Fruit fly (Drosophila melanogaster): ENCODE results near the gene hiw.

Gene hiw

DNA sequence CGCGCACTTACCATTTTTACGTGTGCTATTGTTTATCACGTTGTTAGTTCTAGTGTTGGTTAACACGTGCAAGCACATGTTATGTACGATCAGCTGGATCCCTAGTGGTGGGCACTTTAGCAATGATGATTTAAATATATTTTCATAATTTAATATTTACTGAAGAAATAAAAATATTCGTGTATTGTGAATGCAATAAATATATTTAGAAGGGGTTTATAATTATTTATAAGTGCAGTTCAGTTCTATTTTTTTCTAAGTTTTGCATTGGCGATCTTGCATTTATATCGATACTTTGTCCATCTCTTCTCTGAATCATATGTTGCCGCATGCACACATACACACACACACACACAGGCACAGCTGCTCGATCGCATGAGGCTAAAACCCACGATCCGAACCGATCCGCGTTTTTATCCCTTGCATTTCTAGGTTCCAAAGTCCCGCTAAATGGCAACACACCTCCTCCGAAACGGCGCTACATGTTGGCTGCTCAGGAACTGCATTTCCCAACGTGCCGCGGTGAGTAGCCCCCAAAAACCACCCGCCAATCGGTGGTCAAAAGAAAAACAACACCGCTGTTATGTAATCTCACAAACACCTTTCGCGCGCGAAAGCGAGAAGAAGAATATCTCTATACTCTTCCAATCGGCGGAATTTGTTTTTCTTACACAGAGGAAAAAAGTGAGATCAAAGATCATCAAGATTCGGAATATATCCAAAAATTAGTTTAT is 22.7 kb upstream of the hiw start, which contains the start of the genes CG15027 and Dbct:
TSS of gene CG15027 (minus strand) at position 51 of the 734 bp plus-strand sequence.
TSS of gene Dbct (plus strand) at position 349 of the 734 bp plus-strand sequence.
- TF ChIP-seq hb (GFP tag; IDR thresholded peaks at IDR 0.05; ENCODE audit: partially characterized antibody) (0 out of 3 replicates have a peak, but pooled peaks have one; percentile 63), Asciz (GFP tag; optimal IDR thresholded peaks at IDR 0.05) (peak; percentile 17), usp (GFP tag; optimal IDR thresholded peaks at IDR 0.05) (no peak), ase (GFP tag; IDR thresholded peaks at IDR 0.05) (peak; percentile 59; the same call in 2 of the 3 replicates), CG32532 (GFP tag; IDR thresholded peaks at IDR 0.05) (peak; percentile 71), BtbVII (GFP tag; optimal IDR thresholded peaks at IDR 0.05) (no peak), wdn (GFP tag; IDR thresholded peaks at IDR 0.05) (0 out of 2 replicates have a peak, but pooled peaks have one; percentile 30), CG13123 (GFP tag; optimal IDR thresholded peaks at IDR 0.05) (peak; percentile 24), CG6175 (GFP tag; IDR thresholded peaks at IDR 0.05) (no peak), Kr (GFP tag; optimal IDR thresholded peaks at IDR 0.05) (no peak), CG11247 (GFP tag; IDR thresholded peaks at IDR 0.05) (peak; percentile 26; the same call in 1 of the 2 replicates), CG12659 (GFP tag; optimal IDR thresholded peaks at IDR 0.05) (peak; percentile 64), odd (GFP tag; optimal IDR thresholded peaks at IDR 0.05) (no peak), lbe (GFP tag; optimal IDR thresholded peaks at IDR 0.05) (peak; percentile 80), kay (GFP tag; optimal IDR thresholded peaks at IDR 0.05) (peak; percentile 85), Hr78 (GFP tag; optimal IDR thresholded peaks at IDR 0.05) (no peak), CG15696 (tag; optimal IDR thresholded peaks at IDR 0.05) (peak; percentile 74), yki (optimal IDR thresholded peaks at IDR 0.05) (no peak), D19B (GFP tag; optimal IDR thresholded peaks at IDR 0.05) (no peak), pho (GFP tag; optimal IDR thresholded peaks at IDR 0.05) (peak; percentile 25), ind (GFP tag; optimal IDR thresholded peaks at IDR 0.05) (peak; percentile 73), CG17912 (GFP tag; optimal IDR thresholded peaks at IDR 0.05) (no peak), H2.0 (GFP tag; IDR thresholded peaks at IDR 0.05) (peak; percentile 32; the same call in 1 of the 2 replicates), Tbp (GFP tag; optimal IDR thresholded peaks at IDR 0.05) (no peak), Elba2 (GFP tag; optimal IDR thresholded peaks at IDR 0.05) (no peak), slp2 (GFP tag; optimal IDR thresholded peaks at IDR 0.05) (no peak), Dbx (GFP tag; IDR thresholded peaks at IDR 0.05) (peak; percentile 74; the same call in 2 of the 3 replicates), scrt (GFP tag; optimal IDR thresholded peaks at IDR 0.05) (peak; percentile 5), E2f1 (GFP tag; IDR thresholded peaks at IDR 0.05) (peak; percentile 40; the same call in 1 of the 2 replicates), Hmr (GFP tag; optimal IDR thresholded peaks at IDR 0.05) (peak; percentile 54), hbn (GFP tag; IDR thresholded peaks at IDR 0.05; ENCODE audit: partially characterized antibody) (peak; percentile 64; the same call in 1 of the 2 replicates), kni (GFP tag; optimal IDR thresholded peaks at IDR 0.05) (no peak), az2 (GFP tag; optimal IDR thresholded peaks at IDR 0.05) (peak; percentile 44), CG9215 (GFP tag; IDR thresholded peaks at IDR 0.05) (peak; percentile 68), salm (tag; optimal IDR thresholded peaks at IDR 0.05) (no peak), CG9797 (GFP tag; optimal IDR thresholded peaks at IDR 0.05) (no peak), sqz (GFP tag; optimal IDR thresholded peaks at IDR 0.05) (no peak), br (optimal IDR thresholded peaks at IDR 0.05) (no peak), pita (GFP tag; optimal IDR thresholded peaks at IDR 0.05) (no peak), psq (GFP tag; optimal IDR thresholded peaks at IDR 0.05) (peak; percentile 28), CG7928 (GFP tag; optimal IDR thresholded peaks at IDR 0.05) (no peak), Dek (tag; optimal IDR thresholded peaks at IDR 0.05) (peak; percentile 46), pzg (GFP tag; optimal IDR thresholded peaks at IDR 0.05) (peak; percentile 34), Dll (GFP tag; IDR thresholded peaks at IDR 0.05; ENCODE audit: partially characterized antibody) (peak; percentile 88), BEAF-32 (GFP tag; optimal IDR thresholded peaks at IDR 0.05) (peak; percentile 81), Poxn (GFP tag; IDR thresholded peaks at IDR 0.05) (0 out of 2 replicates have a peak, but pooled peaks have one; percentile 20), CG18599 (GFP tag; optimal IDR thresholded peaks at IDR 0.05) (peak; percentile 53), Awh (GFP tag; IDR thresholded peaks at IDR 0.05) (0 out of 2 replicates have a peak, but pooled peaks have one; percentile 35), CG10366 (GFP tag; IDR thresholded peaks at IDR 0.05) (peak; percentile 63)
